Fruit fly (Drosophila melanogaster) whole organism, embryonic: ENCODE results near the gene dpr9.
A peak's percentile ranks its signal among the peaks of the same experiment; 100 is the strongest.

ENCODE experiments used
- CG10267 ChIP-seq: fragments of 200-800 bp; sonication (Bioruptor generic); optimal IDR thresholded peaks from 2 replicates; lab custom pipeline; 2018; ENCODE audit warnings: missing biosample characterization, mild to moderate bottlenecking, missing genetic modification characterization, moderate library complexity
- CG10366 ChIP-seq: fragments of 200-800 bp; sonication (Bioruptor generic); IDR thresholded peaks from 2 replicates; pipeline ENCODE4 v1.3.6; 2022; ENCODE audit warnings: missing biosample characterization, missing genetic modification characterization
- CG12155 ChIP-seq: fragments of 200-800 bp; sonication (Bioruptor generic); optimal IDR thresholded peaks from 3 replicates; lab custom pipeline; 2016; ENCODE audit warnings: missing biosample characterization, missing genetic modification characterization
- CG14667 ChIP-seq: fragments of 200-800 bp; sonication (Bioruptor generic); IDR thresholded peaks from 2 replicates; pipeline ENCODE4 v1.3.6; 2022; ENCODE audit warnings: missing biosample characterization, missing genetic modification characterization
- CG15601 ChIP-seq: fragments of 200-800 bp; sonication (Bioruptor generic); optimal IDR thresholded peaks from 3 replicates; lab custom pipeline; 2019; ENCODE audit warnings: missing biosample characterization, mild to moderate bottlenecking, missing genetic modification characterization, moderate library complexity
- CG17612 ChIP-seq: fragments of 200-800 bp; sonication (Bioruptor generic); IDR thresholded peaks from 2 replicates; pipeline ENCODE4 v1.3.6; 2022; ENCODE audit warnings: missing biosample characterization, missing genetic modification characterization
- CG17912 ChIP-seq: fragments of 200-800 bp; sonication (Bioruptor generic); optimal IDR thresholded peaks from 2 replicates; lab custom pipeline; 2018; ENCODE audit warnings: missing biosample characterization, mild to moderate bottlenecking, missing genetic modification characterization
- CG3163 ChIP-seq: fragments of 200-800 bp; sonication (Bioruptor generic); optimal IDR thresholded peaks from 3 replicates; lab custom pipeline; 2016; ENCODE audit warnings: missing biosample characterization, missing genetic modification characterization
- CG32532 ChIP-seq: fragments of 200-800 bp; sonication (Bioruptor generic); IDR thresholded peaks from 2 replicates; pipeline ENCODE4 v1.3.6; 2022; ENCODE audit warnings: missing biosample characterization, missing genetic modification characterization
- CG33557 ChIP-seq: fragments of 200-800 bp; sonication (Bioruptor generic); optimal IDR thresholded peaks from 2 replicates; lab custom pipeline; 2019; ENCODE audit warnings: missing biosample characterization, mild to moderate bottlenecking, missing genetic modification characterization, moderate library complexity
- CG34422 ChIP-seq: fragments of 200-800 bp; sonication (Bioruptor generic); IDR thresholded peaks from 3 replicates; pipeline ENCODE4 v1.3.6; 2022; ENCODE audit warnings: missing biosample characterization, missing genetic modification characterization
- CG3847 ChIP-seq: fragments of 200-800 bp; sonication (Bioruptor generic); IDR thresholded peaks from 2 replicates; pipeline ENCODE4 v1.3.6; 2022; ENCODE audit warnings: missing biosample characterization, missing genetic modification characterization
- CG4328 ChIP-seq: fragments of 200-800 bp; sonication (Bioruptor generic); optimal IDR thresholded peaks from 3 replicates; lab custom pipeline; 2017; ENCODE audit warnings: missing biosample characterization, missing genetic modification reagents, missing genetic modification characterization
- CG7372 ChIP-seq: fragments of 200-800 bp; sonication (Bioruptor generic); IDR thresholded peaks from 2 replicates; pipeline ENCODE4 v1.3.6; 2022; ENCODE audit warnings: missing biosample characterization, missing genetic modification characterization
- CG8281 ChIP-seq: fragments of 200-800 bp; sonication (Bioruptor generic); optimal IDR thresholded peaks from 2 replicates; lab custom pipeline; 2018; ENCODE audit warnings: missing biosample characterization, mild to moderate bottlenecking, missing genetic modification characterization, moderate library complexity
- CG9876 ChIP-seq: fragments of 200-800 bp; sonication (Bioruptor generic); optimal IDR thresholded peaks from 2 replicates; lab custom pipeline; 2016; ENCODE audit warnings: missing biosample characterization, missing genetic modification characterization
- Chrac-16 ChIP-seq: fragments of 200-800 bp; sonication (Bioruptor generic); optimal IDR thresholded peaks from 3 replicates; lab custom pipeline; 2016; ENCODE audit warnings: missing biosample characterization, missing genetic modification characterization
- CrebB ChIP-seq: fragments of 200-800 bp; sonication (Bioruptor generic); optimal IDR thresholded peaks from 3 replicates; lab custom pipeline; 2018; ENCODE audit warnings: missing biosample characterization, mild to moderate bottlenecking, missing genetic modification characterization
- D19A ChIP-seq: fragments of 200-800 bp; optimal IDR thresholded peaks from 3 replicates; lab custom pipeline; 2019; ENCODE audit warnings: missing biosample characterization, mild to moderate bottlenecking, missing genetic modification characterization, moderate library complexity
- Dbx ChIP-seq: fragments of 200-800 bp; sonication (Bioruptor generic); IDR thresholded peaks from 3 replicates; pipeline ENCODE4 v1.3.6; 2022; ENCODE audit warnings: missing biosample characterization, missing genetic modification characterization
- Dek ChIP-seq: fragments of 200-800 bp; sonication (Bioruptor generic); optimal IDR thresholded peaks from 3 replicates; lab custom pipeline; 2019; ENCODE audit warnings: missing biosample characterization, mild to moderate bottlenecking, missing genetic modification characterization, moderate library complexity
- Drgx ChIP-seq: fragments of 200-800 bp; sonication (Bioruptor generic); IDR thresholded peaks from 2 replicates; pipeline ENCODE4 v1.3.6; 2022; ENCODE audit warnings: missing biosample characterization, missing genetic modification characterization
- Ets97D ChIP-seq: fragments of 200-800 bp; sonication (Bioruptor generic); optimal IDR thresholded peaks from 3 replicates; lab custom pipeline; 2016; ENCODE audit warnings: missing biosample characterization, missing genetic modification characterization
- HLH3B ChIP-seq: fragments of 200-800 bp; sonication (Bioruptor generic); IDR thresholded peaks from 2 replicates; pipeline ENCODE4 v1.3.6; 2022; ENCODE audit warnings: missing biosample characterization, missing genetic modification characterization
- Hr39 ChIP-seq: fragments of >200 bp; optimal IDR thresholded peaks from 2 replicates; lab custom pipeline; 2017
- Ptx1 ChIP-seq: fragments of 200-800 bp; sonication (Bioruptor generic); IDR thresholded peaks from 2 replicates; pipeline ENCODE4 v1.3.6; 2022; ENCODE audit warnings: missing biosample characterization, missing genetic modification characterization
- Sox100B ChIP-seq: fragments of 200-800 bp; sonication (Bioruptor generic); optimal IDR thresholded peaks from 3 replicates; lab custom pipeline; 2018; ENCODE audit warnings: missing biosample characterization, mild to moderate bottlenecking, missing genetic modification characterization
- Taf1 ChIP-seq: fragments of 200-800 bp; sonication (Bioruptor generic); IDR thresholded peaks from 2 replicates; pipeline ENCODE4 v1.3.6; 2022; ENCODE audit warnings: missing biosample characterization, missing genetic modification characterization
- ara ChIP-seq: fragments of 200-800 bp; sonication (Bioruptor generic); IDR thresholded peaks from 2 replicates; pipeline ENCODE4 v1.3.6; 2022; ENCODE audit warnings: missing biosample characterization, missing genetic modification characterization
- ato ChIP-seq: fragments of 200-800 bp; sonication (Bioruptor generic); IDR thresholded peaks from 2 replicates; pipeline ENCODE4 v1.3.6; 2022; ENCODE audit warnings: missing biosample characterization, missing genetic modification characterization; ENCODE audit not compliant: partially characterized antibody
- crp ChIP-seq, 2 experiments: fragments of 200-800 bp; sonication (Bioruptor generic); optimal IDR thresholded peaks; 2 replicates in 1 of 2; 3 replicates in 1 of 2; lab custom pipeline; 2017; ENCODE audit warnings: missing biosample characterization in 2 of 2, missing genetic modification characterization in 2 of 2, mild to moderate bottlenecking in 1 of 2, moderate library complexity in 1 of 2
- dysf ChIP-seq: fragments of 200-800 bp; sonication (Bioruptor generic); IDR thresholded peaks from 3 replicates; pipeline ENCODE4 v1.3.6; 2022; ENCODE audit warnings: missing biosample characterization, missing genetic modification characterization
- emc ChIP-seq: fragments of 200-800 bp; sonication (Bioruptor generic); optimal IDR thresholded peaks from 2 replicates; lab custom pipeline; 2016; ENCODE audit warnings: missing biosample characterization, missing genetic modification characterization
- gcm ChIP-seq: fragments of 200-800 bp; sonication (Bioruptor generic); optimal IDR thresholded peaks from 2 replicates; lab custom pipeline; 2019; ENCODE audit warnings: missing biosample characterization, mild to moderate bottlenecking, missing genetic modification characterization, moderate library complexity
- gcm2 ChIP-seq: fragments of 200-800 bp; sonication (Bioruptor generic); optimal IDR thresholded peaks from 2 replicates; lab custom pipeline; 2016; ENCODE audit warnings: missing biosample characterization, missing genetic modification characterization
- inv ChIP-seq: fragments of 200-800 bp; sonication (Bioruptor generic); IDR thresholded peaks from 2 replicates; pipeline ENCODE4 v1.3.6; 2022; ENCODE audit warnings: missing biosample characterization, missing genetic modification characterization; ENCODE audit not compliant: partially characterized antibody
- jumu ChIP-seq: fragments of 200-800 bp; sonication (Bioruptor generic); optimal IDR thresholded peaks from 3 replicates; lab custom pipeline; 2016; ENCODE audit warnings: missing biosample characterization, missing genetic modification characterization
- lola ChIP-seq, 3 experiments: fragments of >200 bp in 2 of 3; fragments of 200-800 bp in 1 of 3; sonication (Bioruptor generic) in 1 of 3; optimal IDR thresholded peaks; 2 replicates each; lab custom pipeline; 2017 to 2019; ENCODE audit warnings: missing biosample characterization in 3 of 3, missing genetic modification characterization in 3 of 3, mild to moderate bottlenecking in 1 of 3, moderate library complexity in 1 of 3
- mirr ChIP-seq: fragments of 200-800 bp; sonication (Bioruptor generic); optimal IDR thresholded peaks from 3 replicates; lab custom pipeline; 2018; ENCODE audit warnings: missing biosample characterization, mild to moderate bottlenecking, missing genetic modification characterization
- nom ChIP-seq: fragments of 200-800 bp; sonication (Bioruptor generic); optimal IDR thresholded peaks from 2 replicates; lab custom pipeline; 2017; ENCODE audit warnings: missing biosample characterization, missing genetic modification characterization, mild to moderate bottlenecking, moderate library complexity, missing genetic modification reagents
- onecut ChIP-seq: fragments of 200-800 bp; sonication (Bioruptor generic); IDR thresholded peaks from 2 replicates; pipeline ENCODE4 v1.3.6; 2022; ENCODE audit warnings: missing biosample characterization, missing genetic modification characterization
- prd ChIP-seq, 3 experiments: fragments of >200 bp in 2 of 3; fragments of 200-800 bp in 1 of 3; sonication (Bioruptor generic) in 1 of 3; optimal IDR thresholded peaks in 2 of 3; IDR thresholded peaks in 1 of 3; 2 replicates in 2 of 3; 3 replicates in 1 of 3; pipeline versions ENCODE4 v1.3.6 to Lab custom; 2017 to 2022; ENCODE audit warnings: missing biosample characterization in 1 of 3, missing genetic modification characterization in 1 of 3
- sug ChIP-seq: fragments of 200-800 bp; optimal IDR thresholded peaks from 2 replicates; lab custom pipeline; 2019; ENCODE audit warnings: missing biosample characterization, mild to moderate bottlenecking, missing genetic modification characterization, moderate library complexity
- tgo ChIP-seq: fragments of 200-800 bp; sonication (Bioruptor generic); IDR thresholded peaks from 3 replicates; pipeline ENCODE4 v1.3.6; 2022; ENCODE audit warnings: missing biosample characterization, missing genetic modification characterization
- toy ChIP-seq: fragments of 200-800 bp; sonication (Bioruptor generic); IDR thresholded peaks from 2 replicates; pipeline ENCODE4 v1.3.6; 2022; ENCODE audit warnings: missing biosample characterization, missing genetic modification characterization
- ttk ChIP-seq: fragments of 200-800 bp; sonication (Bioruptor generic); IDR thresholded peaks from 2 replicates; pipeline ENCODE4 v2.1.2; 2022; ENCODE audit warnings: missing biosample characterization, missing genetic modification characterization
- unc-4 ChIP-seq: fragments of 200-800 bp; sonication (Bioruptor generic); IDR thresholded peaks from 2 replicates; pipeline ENCODE4 v1.3.6; 2022; ENCODE audit warnings: missing biosample characterization, missing genetic modification characterization; ENCODE audit not compliant: partially characterized antibody
- unpg ChIP-seq: fragments of 200-800 bp; sonication (Bioruptor generic); optimal IDR thresholded peaks from 3 replicates; lab custom pipeline; 2018; ENCODE audit warnings: missing biosample characterization, mild to moderate bottlenecking, missing genetic modification characterization, moderate library complexity
- wor ChIP-seq: fragments of 200-800 bp; sonication (Bioruptor generic); IDR thresholded peaks from 2 replicates; pipeline ENCODE4 v1.3.6; 2022; ENCODE audit warnings: missing biosample characterization, missing genetic modification characterization
- zen2 ChIP-seq: fragments of 200-800 bp; sonication (Bioruptor generic); IDR thresholded peaks from 3 replicates; pipeline ENCODE4 v1.3.6; 2022; ENCODE audit warnings: missing biosample characterization, missing genetic modification characterization; ENCODE audit not compliant: partially characterized antibody
- zf30C ChIP-seq: fragments of 200-800 bp; sonication (Bioruptor generic); optimal IDR thresholded peaks from 3 replicates; lab custom pipeline; 2018; ENCODE audit warnings: missing biosample characterization, mild to moderate bottlenecking, missing genetic modification characterization

The dpr9 gene

dm6 chr3R:15095550-15096031 is 18.6 kb upstream of the dpr9 start, which contains the start of gene CG6966 (continued):
- TF ChIP-seq CG7372 (GFP tag; lab: Robert Waterston, UW) (no peak), Chrac-16 (GFP tag; lab: Kevin White, UChicago) (peak; percentile 90), wor (no peak), CG33557 (GFP tag; lab: Kevin White, UChicago) (peak; percentile 91), CG17612 (GFP tag; lab: Robert Waterston, UW) (no peak), Drgx (no peak), CG4328 (peak; percentile 94), crp (GFP tag; optimal IDR thresholded peaks at IDR 0.05; lab: Kevin White, UChicago) (peak in 1 of 2 experiments; percentile 77), Dek (peak; percentile 93), unc-4 (no peak), CG3847 (GFP tag; lab: Robert Waterston, UW) (no peak), Ets97D (GFP tag; lab: Kevin White, UChicago) (peak; percentile 100), D19A (tag; lab: Kevin White, UChicago) (peak; percentile 48), CG3163 (peak; percentile 89), Hr39 (lab: Kevin White, UChicago) (no peak), emc (GFP tag; lab: Kevin White, UChicago) (peak; percentile 96), CG10267 (tag; lab: Kevin White, UChicago) (peak; percentile 88), tgo (no peak), CG12155 (GFP tag; lab: Kevin White, UChicago) (peak; percentile 92), Dbx (GFP tag; lab: Robert Waterston, UW) (no peak), dysf (GFP tag; lab: Robert Waterston, UW) (no peak), toy (GFP tag; lab: Robert Waterston, UW) (no peak), sug (tag; lab: Kevin White, UChicago) (peak; percentile 93), CG15601 (tag; lab: Kevin White, UChicago) (peak; percentile 94), nom (GFP tag; lab: Kevin White, UChicago) (peak; percentile 79), CrebB (tag; lab: Kevin White, UChicago) (peak; percentile 97), inv (GFP tag; lab: Robert Waterston, UW) (no peak), CG17912 (GFP tag; lab: Kevin White, UChicago) (peak; percentile 99), unpg (GFP tag; lab: Kevin White, UChicago) (peak; percentile 91), CG34422 (GFP tag; lab: Robert Waterston, UW) (no peak), CG8281 (peak; percentile 64), Ptx1 (no peak), jumu (GFP tag; lab: Kevin White, UChicago) (peak; percentile 92), Taf1 (GFP tag; lab: Robert Waterston, UW) (no peak), ttk (GFP tag; lab: Robert Waterston, UW) (no peak), Sox100B (GFP tag; lab: Kevin White, UChicago) (peak; percentile 77), CG14667 (GFP tag; lab: Robert Waterston, UW) (no peak), prd (optimal IDR thresholded peaks at IDR 0.05; lab: Kevin White, UChicago) (no peak), prd (GFP tag; IDR thresholded peaks at IDR 0.05; lab: Robert Waterston, UW) (no peak), gcm (GFP tag; lab: Kevin White, UChicago) (peak; percentile 88), zen2 (GFP tag; lab: Robert Waterston, UW) (no peak), HLH3B (GFP tag; lab: Robert Waterston, UW) (no peak), zf30C (peak; percentile 43), CG9876 (GFP tag; lab: Kevin White, UChicago) (peak; percentile 99), onecut (peak; percentile 88), ara (GFP tag; lab: Robert Waterston, UW) (no peak), ato (GFP tag; lab: Robert Waterston, UW) (no peak), CG10366 (GFP tag; lab: Robert Waterston, UW) (no peak), CG32532 (GFP tag; lab: Robert Waterston, UW) (no peak), lola (GFP tag; optimal IDR thresholded peaks at IDR 0.05; lab: Kevin White, UChicago) (peak in 1 of 3 experiments; percentile 65), gcm2 (GFP tag; lab: Kevin White, UChicago) (peak; percentile 93), mirr (GFP tag; lab: Kevin White, UChicago) (peak; percentile 98)
